Worm (Caenorhabditis elegans): ENCODE data around the gene T26H5.4.

DNA sequence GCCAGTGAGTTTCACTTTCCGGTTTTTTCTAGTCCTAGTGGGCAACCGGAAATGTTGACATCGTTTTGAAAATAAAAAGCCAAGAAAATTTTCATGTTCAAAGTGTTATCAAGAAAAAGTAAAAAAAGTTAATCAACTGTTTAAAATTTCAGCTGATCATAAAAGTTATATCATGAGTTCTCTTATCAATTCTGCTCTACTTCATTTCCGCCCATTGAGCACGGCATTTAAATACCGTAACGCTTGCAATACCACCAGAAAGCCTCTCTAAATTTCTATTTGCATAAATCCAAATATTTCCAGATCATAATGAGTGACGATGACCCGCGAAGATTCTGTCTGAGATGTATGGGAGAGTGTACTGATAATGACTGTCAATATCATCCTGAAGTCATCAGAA is 3.9 kb downstream of the T26H5.4 start, which contains the start of gene T26H5.9:
- TF ChIP-seq ceh-45 (GFP tag; IDR thresholded peaks at IDR 0.05) = no peak
- TF ChIP-seq hlh-8 (tag; optimal IDR thresholded peaks at IDR 0.05) = no peak
- no peak for TF ChIP-seq hlh-30 (tag; optimal IDR thresholded peaks at IDR 0.05; ENCODE audit: insufficient read depth)
- no peak for TF ChIP-seq odd-2 (tag; optimal IDR thresholded peaks at IDR 0.05)
- no peak for TF ChIP-seq hlh-13 (GFP tag; optimal IDR thresholded peaks at IDR 0.05)
- TF ChIP-seq ceh-9 (tag; optimal IDR thresholded peaks at IDR 0.05) = no peak
- no peak for TF ChIP-seq eyg-1 (tag; optimal IDR thresholded peaks at IDR 0.05)
- no peak for TF ChIP-seq ttx-3 (tag; optimal IDR thresholded peaks at IDR 0.05)
- TF ChIP-seq sox-2 (GFP tag; IDR thresholded peaks at IDR 0.05) = no peak
- TF ChIP-seq ets-4 (tag; optimal IDR thresholded peaks at IDR 0.05) = no peak
- no peak for TF ChIP-seq ref-2 (tag; optimal IDR thresholded peaks at IDR 0.05)
- TF ChIP-seq ceh-18 (tag; optimal IDR thresholded peaks at IDR 0.05) = no peak

Measured in whole organism, late embryonic.